Worm (Caenorhabditis elegans): ENCODE measurements around the gene unc-45.
A peak's percentile ranks its signal among the peaks of the same experiment; 100 is the strongest.

The unc-45 gene

DNA sequence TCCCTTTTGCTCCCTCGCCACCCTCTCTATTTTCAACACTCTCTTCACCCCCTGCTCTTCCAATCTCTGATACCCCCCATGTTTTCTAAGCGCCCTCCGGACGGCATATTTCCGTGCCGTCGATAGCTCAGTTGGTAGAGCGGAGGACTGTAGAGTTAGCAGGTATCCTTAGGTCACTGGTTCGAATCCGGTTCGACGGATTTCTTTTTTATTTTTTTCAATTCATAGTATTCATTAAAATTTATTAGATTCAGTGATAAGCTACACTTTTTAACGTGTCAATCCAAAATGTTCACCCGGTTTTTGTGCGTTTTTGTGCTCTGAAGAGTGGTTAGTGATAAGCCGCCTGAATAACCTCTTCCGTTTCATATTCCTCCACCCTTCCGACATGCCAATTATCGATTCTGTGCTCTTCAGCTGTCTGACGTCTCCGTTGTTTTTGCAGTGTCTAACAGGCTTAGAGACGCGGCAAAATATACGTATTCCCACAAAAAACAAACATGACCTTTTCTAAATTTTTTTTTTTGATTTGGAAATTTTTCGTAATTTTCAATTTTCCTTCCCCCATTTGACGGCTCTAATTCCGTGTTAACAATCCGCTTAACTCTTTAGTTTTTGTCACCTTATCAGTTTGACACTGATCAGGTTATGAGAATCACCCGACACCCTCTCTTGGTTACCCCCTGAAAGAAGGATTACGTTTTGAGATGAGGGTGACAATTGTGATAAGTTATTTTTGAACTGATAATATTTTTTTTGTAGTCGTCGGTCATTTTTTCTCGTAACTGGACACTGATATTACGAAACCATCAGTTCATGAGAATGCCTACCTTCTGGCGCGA, 44.1 kb downstream of the unc-45 start (continued):
- no peak for TF ChIP-seq ceh-40 (GFP tag; IDR thresholded peaks at IDR 0.05)
- no peak for TF ChIP-seq akir-1 (GFP tag; optimal IDR thresholded peaks at IDR 0.05)
- no peak for TF ChIP-seq Y67H2A.10 (GFP tag; conservative IDR thresholded peaks at IDR 0.05)
- TF ChIP-seq ceh-58 (GFP tag; IDR thresholded peaks at IDR 0.05) = no peak
- TF ChIP-seq cebp-2 (GFP tag; IDR thresholded peaks at IDR 0.05) = no peak
- TF ChIP-seq sea-2 (GFP tag; IDR thresholded peaks at IDR 0.05) = no peak
- peak; percentile 34 for TF ChIP-seq ztf-26 (tag; optimal IDR thresholded peaks at IDR 0.05)
- no peak for TF ChIP-seq ztf-28 (GFP tag; IDR thresholded peaks at IDR 0.05)
- peak; percentile 12 for TF ChIP-seq lin-54 (GFP tag; optimal IDR thresholded peaks at IDR 0.05)
- peak; percentile 67 for TF ChIP-seq die-1 (tag; optimal IDR thresholded peaks at IDR 0.05)
- TF ChIP-seq cebp-1 (GFP tag; IDR thresholded peaks at IDR 0.05) = 0 out of 2 replicates have a peak, but pooled peaks have one; percentile 11
- TF ChIP-seq cebp-1 (tag; optimal IDR thresholded peaks at IDR 0.05) = peak; percentile 10
- no peak for TF ChIP-seq lsl-1 (GFP tag; optimal IDR thresholded peaks at IDR 0.05)
- TF ChIP-seq chd-7 (tag; optimal IDR thresholded peaks at IDR 0.05) = peak; percentile 6
- TF ChIP-seq snpc-4 (GFP tag; optimal IDR thresholded peaks at IDR 0.05) = no peak
- peak in 1 of 4 experiments; percentile 61 for TF ChIP-seq snpc-4 (tag; optimal IDR thresholded peaks at IDR 0.05)
- TF ChIP-seq hrde-1 (tag; optimal IDR thresholded peaks at IDR 0.05; ENCODE audit: borderline replicate concordance) = no peak
- no peak for TF ChIP-seq ceh-27 (GFP tag; optimal IDR thresholded peaks at IDR 0.05)
- 0 out of 2 replicates have a peak, but pooled peaks have one; percentile 30 for TF ChIP-seq egl-44 (GFP tag; IDR thresholded peaks at IDR 0.05)
- TF ChIP-seq madf-8 (GFP tag; conservative IDR thresholded peaks at IDR 0.05) = no peak
- no peak for TF ChIP-seq hlh-12 (tag; optimal IDR thresholded peaks at IDR 0.05)
- no peak for TF ChIP-seq hsf-1 (GFP tag; IDR thresholded peaks at IDR 0.05)
- no peak for TF ChIP-seq Y53F4B.3 (GFP tag; IDR thresholded peaks at IDR 0.05)
- no peak for TF ChIP-seq ceh-79 (tag; optimal IDR thresholded peaks at IDR 0.05)
- no peak for TF ChIP-seq B0019.2 (GFP tag; conservative IDR thresholded peaks at IDR 0.05)
- 0 out of 2 replicates have a peak, but pooled peaks have one; percentile 28 for TF ChIP-seq Y53G8AR.9 (GFP tag; conservative IDR thresholded peaks at IDR 0.05)
- TF ChIP-seq tbp1 (GFP tag; optimal IDR thresholded peaks at IDR 0.05) = peak; percentile 93
- TF ChIP-seq mes-4 (tag; optimal IDR thresholded peaks at IDR 0.05) = no peak
- TF ChIP-seq sdz-38 (tag; optimal IDR thresholded peaks at IDR 0.05) = no peak
- no peak for TF ChIP-seq F52B5.7 (tag; optimal IDR thresholded peaks at IDR 0.05)
- TF ChIP-seq egrh-3 (GFP tag; IDR thresholded peaks at IDR 0.05) = no peak
- TF ChIP-seq B0035.1 (tag; optimal IDR thresholded peaks at IDR 0.05) = no peak
- no peak for TF ChIP-seq aptf-3 (GFP tag; IDR thresholded peaks at IDR 0.05)
- peak; percentile 73 for TF ChIP-seq ztf-18 (tag; optimal IDR thresholded peaks at IDR 0.05)
- no peak for TF ChIP-seq Y95B8A.8 (GFP tag; IDR thresholded peaks at IDR 0.05)
- TF ChIP-seq ztf-3 (GFP tag; optimal IDR thresholded peaks at IDR 0.05) = no peak
- TF ChIP-seq efl-1 (GFP tag; optimal IDR thresholded peaks at IDR 0.05) = no peak
- TF ChIP-seq sptf-2 (GFP tag; optimal IDR thresholded peaks at IDR 0.05) = no peak
- no peak for TF ChIP-seq snpc-3.4 (tag; optimal IDR thresholded peaks at IDR 0.05)
- no peak for TF ChIP-seq nfya-2 (GFP tag; IDR thresholded peaks at IDR 0.05)
- peak; percentile 69 for TF ChIP-seq B0336.3 (GFP tag; IDR thresholded peaks at IDR 0.05)
- peak; percentile 29; the same call in 1 of the 2 replicates for TF ChIP-seq rcor-1 (GFP tag; IDR thresholded peaks at IDR 0.05)
- TF ChIP-seq F55B11.4 (tag; optimal IDR thresholded peaks at IDR 0.05; ENCODE audit: borderline replicate concordance, insufficient read depth) = no peak
- peak; percentile 79 for TF ChIP-seq him-1 (tag; optimal IDR thresholded peaks at IDR 0.05)
- TF ChIP-seq mcd-1 (GFP tag; IDR thresholded peaks at IDR 0.05) = peak; percentile 63
- TF ChIP-seq dpl-1 (GFP tag; optimal IDR thresholded peaks at IDR 0.05) = no peak
- no peak for TF ChIP-seq F39B2.1 (GFP tag; IDR thresholded peaks at IDR 0.05)
- no peak for TF ChIP-seq ztf-6 (GFP tag; IDR thresholded peaks at IDR 0.05)
